Worm (Caenorhabditis elegans) whole organism, L3 larva: Measurements from ENCODE around the gene M116.5.

Experiments used
- ZK546.5 ChIP-seq: sonication (generic microtip); optimal IDR thresholded peaks from 2 replicates; lab custom pipeline; 2017; ENCODE audit warnings: missing biosample characterization, missing genetic modification characterization
- aly-2 ChIP-seq: fragments of 150-350 bp; optimal IDR thresholded peaks from 2 replicates; lab custom pipeline; 2014; ENCODE audit warnings: missing biosample characterization, missing genetic modification characterization
- ceh-16 ChIP-seq: sonication (generic microtip); optimal IDR thresholded peaks from 2 replicates; lab custom pipeline; 2017; ENCODE audit warnings: missing biosample characterization, missing genetic modification characterization
- ceh-28 ChIP-seq: fragments of 150-350 bp; optimal IDR thresholded peaks from 2 replicates; lab custom pipeline; 2014; ENCODE audit warnings: missing biosample characterization, missing genetic modification reagents, missing genetic modification characterization
- ceh-82 ChIP-seq: fragments of 150-350 bp; optimal IDR thresholded peaks from 2 replicates; lab custom pipeline; 2014; ENCODE audit warnings: missing biosample characterization, missing genetic modification characterization
- daf-12 ChIP-seq: fragments of 150-350 bp; optimal IDR thresholded peaks from 2 replicates; lab custom pipeline; 2014; ENCODE audit warnings: missing biosample characterization, missing genetic modification reagents, missing genetic modification characterization
- egl-27 ChIP-seq: sonication (generic microtip); optimal IDR thresholded peaks from 4 replicates; lab custom pipeline; 2017; ENCODE audit warnings: missing biosample characterization, missing genetic modification reagents, missing genetic modification characterization
- egl-5 ChIP-seq: fragments of 150-350 bp; optimal IDR thresholded peaks from 2 replicates; lab custom pipeline; 2017; ENCODE audit warnings: missing biosample characterization, missing genetic modification reagents, missing genetic modification characterization, inconsistent platforms
- elt-2 ChIP-seq: sonication (generic microtip); optimal IDR thresholded peaks from 2 replicates; lab custom pipeline; 2016; ENCODE audit warnings: missing genetic modification reagents, mild to moderate bottlenecking, missing genetic modification characterization, missing compliant biosample characterization
- elt-3 ChIP-seq, 3 experiments: fragments of 150-350 bp in 1 of 3; sonication (generic microtip) in 2 of 3; optimal IDR thresholded peaks; 2 replicates in 2 of 3; 4 replicates in 1 of 3; lab custom pipeline; 2014 to 2017; ENCODE audit warnings: missing biosample characterization in 3 of 3, missing genetic modification characterization in 3 of 3
- eor-1 ChIP-seq, 2 experiments: fragments of 150-350 bp; optimal IDR thresholded peaks; 2 replicates each; lab custom pipeline; 2014 to 2018; ENCODE audit warnings: missing biosample characterization in 2 of 2, missing genetic modification characterization in 2 of 2
- fkh-2 ChIP-seq: fragments of 150-350 bp; optimal IDR thresholded peaks from 2 replicates; lab custom pipeline; 2014; ENCODE audit warnings: missing biosample characterization, missing genetic modification reagents, missing genetic modification characterization
- fos-1 ChIP-seq: fragments of 150-350 bp; optimal IDR thresholded peaks from 2 replicates; lab custom pipeline; 2014; ENCODE audit warnings: missing biosample characterization, missing genetic modification characterization
- hmg-11 ChIP-seq: sonication (generic microtip); optimal IDR thresholded peaks from 2 replicates; lab custom pipeline; 2016; ENCODE audit warnings: missing genetic modification characterization, missing compliant biosample characterization
- jun-1 ChIP-seq: fragments of 150-350 bp; optimal IDR thresholded peaks from 2 replicates; lab custom pipeline; 2014; ENCODE audit warnings: missing biosample characterization, missing genetic modification reagents, missing genetic modification characterization
- lin-15B ChIP-seq: fragments of 150-350 bp; optimal IDR thresholded peaks from 2 replicates; lab custom pipeline; 2014; ENCODE audit warnings: missing biosample characterization, missing genetic modification characterization
- lsy-12 ChIP-seq: sonication (generic microtip); optimal IDR thresholded peaks from 2 replicates; lab custom pipeline; 2016; ENCODE audit warnings: mild to moderate bottlenecking, missing genetic modification characterization, missing compliant biosample characterization
- mdl-1 ChIP-seq: fragments of 150-350 bp; optimal IDR thresholded peaks from 2 replicates; lab custom pipeline; 2014; ENCODE audit warnings: missing biosample characterization, missing genetic modification characterization
- mml-1 ChIP-seq: fragments of 150-350 bp; sonication (generic microtip); optimal IDR thresholded peaks from 3 replicates; lab custom pipeline; 2014; ENCODE audit warnings: missing biosample characterization, missing genetic modification characterization
- nfya-1 ChIP-seq: sonication (generic microtip); optimal IDR thresholded peaks from 2 replicates; lab custom pipeline; 2017; ENCODE audit warnings: missing genetic modification characterization, mild to moderate bottlenecking, missing compliant biosample characterization, antibody characterized with exemption, moderate library complexity; ENCODE audit not compliant: insufficient read depth
- nhr-11 ChIP-seq: fragments of 150-350 bp; optimal IDR thresholded peaks from 2 replicates; lab custom pipeline; 2014; ENCODE audit warnings: missing biosample characterization, missing genetic modification characterization
- nhr-12 ChIP-seq: fragments of 150-350 bp; optimal IDR thresholded peaks from 2 replicates; lab custom pipeline; 2014; ENCODE audit warnings: missing biosample characterization, missing genetic modification characterization
- nhr-23 ChIP-seq: fragments of 150-350 bp; optimal IDR thresholded peaks from 2 replicates; lab custom pipeline; 2014; ENCODE audit warnings: missing biosample characterization, missing genetic modification reagents, missing genetic modification characterization
- nhr-25 ChIP-seq: sonication (generic microtip); optimal IDR thresholded peaks from 2 replicates; lab custom pipeline; 2017; ENCODE audit warnings: missing biosample characterization, missing genetic modification characterization
- nhr-43 ChIP-seq: sonication (generic microtip); optimal IDR thresholded peaks from 2 replicates; lab custom pipeline; 2016; ENCODE audit warnings: mild to moderate bottlenecking, missing genetic modification characterization, missing compliant biosample characterization; ENCODE audit not compliant: poor library complexity, severe bottlenecking
- nhr-67 ChIP-seq: fragments of 150-350 bp; optimal IDR thresholded peaks from 2 replicates; lab custom pipeline; 2014; ENCODE audit warnings: missing biosample characterization, missing genetic modification characterization
- nhr-76 ChIP-seq: fragments of 150-350 bp; sonication (generic microtip); optimal IDR thresholded peaks from 5 replicates; lab custom pipeline; 2014; ENCODE audit warnings: missing biosample characterization, missing genetic modification characterization
- nhr-77 ChIP-seq: fragments of 150-350 bp; optimal IDR thresholded peaks from 2 replicates; lab custom pipeline; 2014; ENCODE audit warnings: missing biosample characterization, missing genetic modification characterization
- pha-4 ChIP-seq: fragments of 150-350 bp; optimal IDR thresholded peaks from 2 replicates; lab custom pipeline; 2014; ENCODE audit warnings: missing biosample characterization, missing genetic modification reagents, missing genetic modification characterization
- pqm-1 ChIP-seq: fragments of 150-350 bp; optimal IDR thresholded peaks from 2 replicates; lab custom pipeline; 2017; ENCODE audit warnings: missing biosample characterization, missing genetic modification characterization, inconsistent platforms
- sea-2 ChIP-seq: fragments of 150-350 bp; sonication (generic microtip); optimal IDR thresholded peaks from 4 replicates; lab custom pipeline; 2014; ENCODE audit warnings: missing biosample characterization, missing genetic modification reagents, missing genetic modification characterization
- snpc-4 ChIP-seq: fragments of 150-350 bp; optimal IDR thresholded peaks from 2 replicates; lab custom pipeline; 2014; ENCODE audit warnings: missing biosample characterization, missing genetic modification characterization
- zag-1 ChIP-seq: fragments of 150-350 bp; optimal IDR thresholded peaks from 2 replicates; lab custom pipeline; 2014; ENCODE audit warnings: missing biosample characterization, missing genetic modification characterization
- ztf-4 ChIP-seq: fragments of 150-350 bp; optimal IDR thresholded peaks from 2 replicates; lab custom pipeline; 2014; ENCODE audit warnings: missing biosample characterization, missing genetic modification characterization

The M116.5 gene

DNA sequence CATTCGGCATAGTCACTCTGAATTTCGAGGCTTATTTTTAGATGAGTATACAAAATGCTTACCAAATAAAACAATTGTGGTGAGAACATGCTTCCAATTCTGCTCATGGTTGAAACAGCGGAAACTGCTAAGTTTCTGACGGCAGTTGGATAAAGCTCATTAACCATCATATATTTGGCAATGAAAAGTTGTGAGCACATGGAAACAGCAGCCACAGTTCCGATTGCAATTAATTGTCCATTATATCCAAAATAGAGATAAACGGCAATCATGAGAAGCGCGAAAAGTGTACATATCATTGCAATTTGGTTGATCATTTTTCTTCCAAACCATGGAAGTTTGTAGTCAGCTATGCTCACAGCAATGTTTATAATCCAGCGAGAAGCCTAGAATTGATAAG is 40.3 kb upstream of the M116.5 start:
- TF ChIP-seq ceh-82 (no peak), ceh-28 (tag; lab: Kevin White, UChicago) (no peak), snpc-4 (tag; lab: Kevin White, UChicago) (no peak), sea-2 (GFP tag; lab: Kevin White, UChicago) (no peak), mdl-1 (tag; lab: Kevin White, UChicago) (no peak), zag-1 (no peak), nhr-67 (tag; lab: Kevin White, UChicago) (no peak), daf-12 (tag; lab: Kevin White, UChicago) (no peak), ztf-4 (tag; lab: Kevin White, UChicago) (no peak), nfya-1 (tag; lab: Kevin White, UChicago) (no peak), fkh-2 (tag; lab: Kevin White, UChicago) (no peak), jun-1 (tag; lab: Kevin White, UChicago) (no peak), eor-1 (tag; optimal IDR thresholded peaks at IDR 0.05; lab: Kevin White, UChicago) (no peak), nhr-23 (tag; lab: Kevin White, UChicago) (no peak), nhr-77 (tag; lab: Kevin White, UChicago) (no peak), nhr-43 (tag; lab: Kevin White, UChicago) (no peak)

DNA sequence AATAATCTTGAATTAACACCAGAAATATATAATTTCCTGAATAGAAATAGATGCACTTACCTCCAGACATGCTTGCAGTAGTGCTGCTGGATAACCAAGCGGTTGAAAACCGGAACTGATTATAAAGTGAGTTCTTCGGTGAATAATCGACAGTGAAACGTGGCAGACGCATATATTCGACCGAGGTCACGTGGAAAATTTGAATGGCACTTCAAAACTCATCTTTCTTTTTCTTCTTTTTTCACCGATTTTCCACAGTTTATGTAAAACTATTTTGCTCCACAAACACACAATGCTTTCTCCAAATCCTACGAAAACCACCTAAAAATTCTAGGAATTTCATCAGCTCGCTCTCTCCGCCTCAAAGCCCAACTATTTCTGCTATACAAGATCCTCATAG is 39.3 kb upstream of the M116.5 start, which contains the start of gene ant-1.4:
TSS of gene ant-1.4 (minus strand) at position 101 of the 400 bp plus-strand sequence.
- no peak for TF ChIP-seq daf-12 (tag; lab: Kevin White, UChicago)
- no peak for TF ChIP-seq ztf-4 (tag; lab: Kevin White, UChicago)
- no peak for TF ChIP-seq zag-1
- no peak for TF ChIP-seq nhr-11 (tag; lab: Kevin White, UChicago)
- no peak for TF ChIP-seq ZK546.5
- TF ChIP-seq lin-15B (tag; lab: Kevin White, UChicago): no peak
- TF ChIP-seq nhr-77 (tag; lab: Kevin White, UChicago): no peak
- no peak for TF ChIP-seq mml-1
- TF ChIP-seq elt-3 (tag; optimal IDR thresholded peaks at IDR 0.05; lab: Kevin White, UChicago): no peak
- no peak for TF ChIP-seq lsy-12 (tag; lab: Kevin White, UChicago)
- no peak for TF ChIP-seq nhr-12
- no peak for TF ChIP-seq aly-2 (tag; lab: Kevin White, UChicago)
- no peak for TF ChIP-seq hmg-11
- TF ChIP-seq fos-1: no peak
- TF ChIP-seq fkh-2 (tag; lab: Kevin White, UChicago): no peak
- no peak for TF ChIP-seq ceh-16 (tag; lab: Kevin White, UChicago)
- TF ChIP-seq ceh-82: no peak
- TF ChIP-seq jun-1 (tag; lab: Kevin White, UChicago): no peak
- no peak for TF ChIP-seq nhr-25 (tag; lab: Kevin White, UChicago)
- no peak for TF ChIP-seq egl-5 (tag; lab: Kevin White, UChicago)
- TF ChIP-seq, all 47 proteins: peak for 0

ce11 chrIV:8456899-8457298 is 36.0 kb upstream of the M116.5 start, which contains the start of gene syx-4:
Gene syx-4 (plus strand): TSS chrIV:8457280.
- TF ChIP-seq nhr-67 (tag; lab: Kevin White, UChicago) (no peak), lin-15B (tag; lab: Kevin White, UChicago) (no peak), ceh-16 (tag; lab: Kevin White, UChicago) (no peak), daf-12 (tag; lab: Kevin White, UChicago) (no peak), ztf-4 (tag; lab: Kevin White, UChicago) (no peak), nhr-76 (tag; lab: Kevin White, UChicago) (no peak), zag-1 (no peak), sea-2 (GFP tag; lab: Kevin White, UChicago) (no peak), mml-1 (no peak), jun-1 (tag; lab: Kevin White, UChicago) (no peak)
- TF ChIP-seq, all 47 proteins: peak for 0

ce11 chrIV:8454076-8454475 is 33.2 kb upstream of the M116.5 start:
- peak; percentile 75 for TF ChIP-seq elt-2
- TF ChIP-seq pqm-1 (tag; lab: Kevin White, UChicago): peak; percentile 35
- TF ChIP-seq nhr-11 (tag; lab: Kevin White, UChicago): no peak

DNA sequence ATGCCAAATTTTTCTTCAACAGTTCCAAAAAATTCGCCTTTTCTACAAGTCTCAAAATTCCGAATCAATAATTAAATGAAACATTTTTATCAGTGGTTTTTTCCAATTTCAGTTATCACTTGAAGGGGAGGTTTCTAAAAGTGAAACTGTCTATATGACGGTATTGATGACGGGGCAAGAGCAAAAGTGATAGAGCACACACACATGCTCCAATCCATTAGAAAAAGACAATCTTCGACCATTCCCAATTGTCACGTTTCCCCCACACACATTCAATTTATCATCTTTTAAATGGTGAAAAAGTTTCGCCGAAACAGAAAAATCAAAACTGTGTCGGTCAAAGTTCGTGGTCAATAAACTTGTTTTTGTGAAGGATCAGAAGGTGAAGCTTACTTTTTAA is 32.3 kb upstream of the M116.5 start:
- TF ChIP-seq egl-27 (no peak), nfya-1 (tag; lab: Kevin White, UChicago) (no peak), snpc-4 (tag; lab: Kevin White, UChicago) (no peak), aly-2 (tag; lab: Kevin White, UChicago) (no peak), nhr-67 (tag; lab: Kevin White, UChicago) (no peak), elt-2 (peak; percentile 97), jun-1 (tag; lab: Kevin White, UChicago) (peak; percentile 59), lin-15B (tag; lab: Kevin White, UChicago) (no peak), pqm-1 (tag; lab: Kevin White, UChicago) (peak; percentile 85), pha-4 (tag; lab: Kevin White, UChicago) (peak; percentile 33)
